Fruit fly (Drosophila melanogaster) whole organism, wandering third instar larva: Measurements from ENCODE around the gene CG14434.

Source experiments
- Abd-B ChIP-seq: fragments of >200 bp; optimal IDR thresholded peaks from 2 replicates; lab custom pipeline; 2017; ENCODE audit warnings: missing biosample characterization, missing genetic modification characterization
- CG32264 ChIP-seq: fragments of 200-800 bp; sonication (Bioruptor generic); optimal IDR thresholded peaks from 2 replicates; lab custom pipeline; 2016; ENCODE audit warnings: missing biosample characterization, missing genetic modification characterization
- CG9705 ChIP-seq: fragments of 200-800 bp; sonication (Bioruptor generic); optimal IDR thresholded peaks from 2 replicates; lab custom pipeline; 2018; ENCODE audit warnings: missing biosample characterization, mild to moderate bottlenecking, missing genetic modification characterization
- CrebA ChIP-seq: fragments of 200-800 bp; sonication (Bioruptor generic); optimal IDR thresholded peaks from 2 replicates; lab custom pipeline; 2016; ENCODE audit warnings: missing biosample characterization, mild to moderate bottlenecking, missing genetic modification characterization, borderline replicate concordance
- Dfd ChIP-seq: fragments of >200 bp; optimal IDR thresholded peaks from 2 replicates; lab custom pipeline; 2017; ENCODE audit warnings: missing biosample characterization, missing genetic modification characterization
- Dif ChIP-seq: fragments of 200-275, 200-300 bp; sonication (Bioruptor generic); optimal IDR thresholded peaks from 2 replicates; lab custom pipeline; 2018; ENCODE audit warnings: missing biosample characterization, missing genetic modification characterization; ENCODE audit not compliant: partially characterized antibody
- GATAd ChIP-seq: sonication (Bioruptor generic); optimal IDR thresholded peaks from 2 replicates; lab custom pipeline; 2016; ENCODE audit warnings: missing biosample characterization, missing genetic modification characterization
- HLH106 ChIP-seq: fragments of 200-800 bp; optimal IDR thresholded peaks from 3 replicates; lab custom pipeline; 2019; ENCODE audit warnings: missing biosample characterization, mild to moderate bottlenecking, missing genetic modification characterization, moderate library complexity
- Hnf4 ChIP-seq: fragments of 200-800 bp; sonication (Bioruptor generic); optimal IDR thresholded peaks from 2 replicates; lab custom pipeline; 2016; ENCODE audit warnings: missing biosample characterization, mild to moderate bottlenecking, missing genetic modification characterization
- Hr78 ChIP-seq: fragments of >200 bp; optimal IDR thresholded peaks from 2 replicates; lab custom pipeline; 2017; ENCODE audit warnings: missing biosample characterization, missing genetic modification characterization
- Hr83 ChIP-seq: fragments of 200-300 bp; sonication (Bioruptor generic); optimal IDR thresholded peaks from 2 replicates; lab custom pipeline; 2016; ENCODE audit warnings: missing biosample characterization, mild to moderate bottlenecking, missing genetic modification characterization, moderate library complexity; ENCODE audit not compliant: poor library complexity, severe bottlenecking
- Jra ChIP-seq: sonication (Bioruptor generic); optimal IDR thresholded peaks from 2 replicates; lab custom pipeline; 2016; ENCODE audit warnings: missing biosample characterization, missing genetic modification characterization
- Myc ChIP-seq: fragments of >200 bp; optimal IDR thresholded peaks from 2 replicates; lab custom pipeline; 2017
- N ChIP-seq: fragments of >200 bp; optimal IDR thresholded peaks from 2 replicates; lab custom pipeline; 2018; ENCODE audit warnings: missing biosample characterization, missing external identifiers, missing genetic modification characterization
- OdsH ChIP-seq: fragments of 200-800 bp; sonication (Bioruptor generic); optimal IDR thresholded peaks from 2 replicates; lab custom pipeline; 2016; ENCODE audit warnings: missing biosample characterization, mild to moderate bottlenecking, missing genetic modification characterization
- Sp1 ChIP-seq: fragments of 200-800 bp; sonication (Bioruptor generic); optimal IDR thresholded peaks from 3 replicates; lab custom pipeline; 2019; ENCODE audit warnings: missing biosample characterization, mild to moderate bottlenecking, missing genetic modification characterization, moderate library complexity
- Vsx2 ChIP-seq: fragments of 200-300, 225-300 bp; sonication (Bioruptor generic); optimal IDR thresholded peaks from 2 replicates; lab custom pipeline; 2018; ENCODE audit warnings: missing biosample characterization, missing genetic modification characterization; ENCODE audit not compliant: partially characterized antibody
- br ChIP-seq: fragments of 200-800 bp; sonication (Bioruptor generic); optimal IDR thresholded peaks from 2 replicates; lab custom pipeline; 2016; ENCODE audit warnings: missing biosample characterization, missing genetic modification characterization
- brk ChIP-seq: fragments of 200-800 bp; sonication (Bioruptor generic); optimal IDR thresholded peaks from 2 replicates; lab custom pipeline; 2016; ENCODE audit warnings: missing biosample characterization, mild to moderate bottlenecking, missing genetic modification characterization
- dl ChIP-seq, 2 experiments: fragments of 175-275, 200-275 bp in 1 of 2; fragments of 200-275 bp in 1 of 2; sonication (Bioruptor generic); optimal IDR thresholded peaks; lab custom pipeline; 2018; ENCODE audit warnings: mild to moderate bottlenecking in 2 of 2, missing biosample characterization in 2 of 2, missing genetic modification characterization in 2 of 2, moderate library complexity in 2 of 2; ENCODE audit not compliant: partially characterized antibody in 2 of 2, insufficient read depth in 1 of 2
- dmrt93B ChIP-seq: fragments of 200-800 bp; sonication (Bioruptor generic); optimal IDR thresholded peaks from 2 replicates; lab custom pipeline; 2018; ENCODE audit warnings: missing biosample characterization, mild to moderate bottlenecking, missing genetic modification characterization
- dsf ChIP-seq: sonication (Bioruptor generic); optimal IDR thresholded peaks from 2 replicates; lab custom pipeline; 2016; ENCODE audit warnings: missing biosample characterization, missing genetic modification characterization, borderline replicate concordance
- ey ChIP-seq: fragments of 200-800 bp; sonication (Bioruptor generic); optimal IDR thresholded peaks from 2 replicates; lab custom pipeline; 2016; ENCODE audit warnings: missing biosample characterization, missing genetic modification characterization
- foxo ChIP-seq, 2 experiments: fragments of 200-800 bp; sonication (Bioruptor generic); optimal IDR thresholded peaks; 2 replicates in 1 of 2; 3 replicates in 1 of 2; lab custom pipeline; 2016 to 2017; ENCODE audit warnings: missing biosample characterization in 2 of 2, missing genetic modification characterization in 2 of 2
- h ChIP-seq: fragments of 200-800 bp; sonication (Bioruptor generic); optimal IDR thresholded peaks from 3 replicates; lab custom pipeline; 2016; ENCODE audit warnings: missing biosample characterization, mild to moderate bottlenecking, missing genetic modification characterization
- jim ChIP-seq: fragments of 175-275, 200-325 bp; sonication (Bioruptor generic); optimal IDR thresholded peaks from 2 replicates; lab custom pipeline; 2016; ENCODE audit warnings: missing biosample characterization, mild to moderate bottlenecking, missing genetic modification characterization
- lola ChIP-seq: fragments of >200 bp; optimal IDR thresholded peaks from 2 replicates; lab custom pipeline; 2017; ENCODE audit warnings: missing biosample characterization, missing genetic modification characterization
- pan ChIP-seq: fragments of >200 bp; optimal IDR thresholded peaks from 2 replicates; lab custom pipeline; 2017
- rgr ChIP-seq: fragments of 200-800 bp; sonication (Bioruptor generic); optimal IDR thresholded peaks from 3 replicates; lab custom pipeline; 2016; ENCODE audit warnings: missing biosample characterization, mild to moderate bottlenecking, missing genetic modification characterization
- sage ChIP-seq: fragments of 200-800 bp; sonication (Bioruptor generic); optimal IDR thresholded peaks from 2 replicates; lab custom pipeline; 2016; ENCODE audit warnings: missing biosample characterization, mild to moderate bottlenecking, missing genetic modification characterization
- sv ChIP-seq: fragments of 200-800 bp; sonication (Bioruptor generic); optimal IDR thresholded peaks from 3 replicates; lab custom pipeline; 2016; ENCODE audit warnings: missing biosample characterization, missing genetic modification characterization
- tai ChIP-seq: sonication (Bioruptor generic); optimal IDR thresholded peaks from 2 replicates; lab custom pipeline; 2016; ENCODE audit warnings: missing biosample characterization, missing genetic modification characterization
- usp ChIP-seq: fragments of >200 bp; optimal IDR thresholded peaks from 2 replicates; lab custom pipeline; 2017; ENCODE audit warnings: missing biosample characterization, missing genetic modification characterization
- woc ChIP-seq: sonication (Bioruptor generic); optimal IDR thresholded peaks from 2 replicates; lab custom pipeline; 2016; ENCODE audit warnings: missing biosample characterization, mild to moderate bottlenecking, missing genetic modification characterization

The CG14434 gene

dm6 chrX:6832584-6832983 lies 34.4 kb downstream of the CG14434 start, which contains the start of gene mAChR-C:
mAChR-C (minus strand) TSS chrX:6832684.
- TF ChIP-seq lola (GFP tag; lab: Kevin White, UChicago) = no peak
- TF ChIP-seq CG9705 (GFP tag; lab: Kevin White, UChicago) = no peak
- no peak for TF ChIP-seq Dfd (GFP tag; lab: Kevin White, UChicago)
- no peak for TF ChIP-seq dl (GFP tag; optimal IDR thresholded peaks at IDR 0.05; lab: Kevin White, UChicago; ENCODE audit: insufficient read depth in 1 of 2, partially characterized antibody in 2 of 2)
- no peak for TF ChIP-seq brk
- TF ChIP-seq tai (GFP tag; lab: Kevin White, UChicago) = no peak
- TF ChIP-seq Hr83 = no peak
- no peak for TF ChIP-seq h (GFP tag; lab: Kevin White, UChicago)
- no peak for TF ChIP-seq Hnf4 (GFP tag; lab: Kevin White, UChicago)
- TF ChIP-seq br (GFP tag; lab: Kevin White, UChicago) = no peak
- TF ChIP-seq CG32264 (GFP tag; lab: Kevin White, UChicago) = no peak
- no peak for TF ChIP-seq ey
- TF ChIP-seq rgr (GFP tag; lab: Kevin White, UChicago) = no peak
- no peak for TF ChIP-seq Abd-B (GFP tag; lab: Kevin White, UChicago)
- no peak for TF ChIP-seq Myc
- TF ChIP-seq N (GFP tag; lab: Kevin White, UChicago) = no peak
- TF ChIP-seq pan = no peak
- no peak for TF ChIP-seq jim (GFP tag; lab: Kevin White, UChicago)

- TF ChIP-seq OdsH (GFP tag; lab: Kevin White, UChicago) = no peak
- TF ChIP-seq lola (GFP tag; lab: Kevin White, UChicago) = no peak
- TF ChIP-seq Abd-B (GFP tag; lab: Kevin White, UChicago) = no peak
- TF ChIP-seq woc = no peak
- TF ChIP-seq Myc = peak; percentile 93
Observed at dm6 chrX:6824203-6824602, 42.8 kb downstream of the CG14434 start, which contains the start of gene nonC. nonC (plus strand) TSS chrX:6824496.

DNA sequence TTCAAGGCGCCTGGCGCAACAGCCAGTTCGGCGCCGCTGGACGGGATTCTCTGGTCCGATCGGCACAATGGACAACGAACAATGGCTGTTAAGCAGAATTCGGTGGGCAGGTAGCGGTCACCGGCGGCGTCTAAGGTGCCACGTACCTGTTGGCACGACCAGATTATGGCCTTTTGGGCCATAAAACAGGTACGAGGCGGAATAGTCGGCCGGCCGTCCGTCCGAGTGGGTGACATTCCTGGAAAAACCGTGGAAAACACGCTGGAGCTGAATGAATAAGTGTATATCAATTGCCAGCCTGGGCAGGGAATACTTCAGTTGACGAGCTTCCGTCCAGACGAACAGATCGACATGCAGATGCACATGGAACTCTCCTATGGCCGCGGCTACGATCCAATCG lies 44.1 kb downstream of the CG14434 start, which contains the start of gene Atx-1:
Gene Atx-1, plus strand, starts transcription at position 301 of the 400 bp plus-strand sequence.
- no peak for TF ChIP-seq GATAd
- no peak for TF ChIP-seq Dif (GFP tag; lab: Kevin White, UChicago)
- no peak for TF ChIP-seq dl (GFP tag; optimal IDR thresholded peaks at IDR 0.05; lab: Kevin White, UChicago; ENCODE audit: insufficient read depth in 1 of 2, partially characterized antibody in 2 of 2)
- no peak for TF ChIP-seq Vsx2 (GFP tag; lab: Kevin White, UChicago)
- TF ChIP-seq Jra (GFP tag; lab: Kevin White, UChicago) = no peak
- TF ChIP-seq h (GFP tag; lab: Kevin White, UChicago) = no peak
- TF ChIP-seq N (GFP tag; lab: Kevin White, UChicago) = no peak
- TF ChIP-seq dsf (GFP tag; lab: Kevin White, UChicago) = no peak
- TF ChIP-seq Dfd (GFP tag; lab: Kevin White, UChicago) = no peak
- no peak for TF ChIP-seq sv (GFP tag; lab: Kevin White, UChicago)
- no peak for TF ChIP-seq HLH106 (tag; lab: Kevin White, UChicago)
- no peak for TF ChIP-seq brk
- TF ChIP-seq OdsH (GFP tag; lab: Kevin White, UChicago) = no peak
- no peak for TF ChIP-seq Sp1 (GFP tag; lab: Kevin White, UChicago)
- TF ChIP-seq Myc = no peak
- TF ChIP-seq usp (GFP tag; lab: Kevin White, UChicago) = no peak
- no peak for TF ChIP-seq foxo (GFP tag; optimal IDR thresholded peaks at IDR 0.05; lab: Kevin White, UChicago)

DNA sequence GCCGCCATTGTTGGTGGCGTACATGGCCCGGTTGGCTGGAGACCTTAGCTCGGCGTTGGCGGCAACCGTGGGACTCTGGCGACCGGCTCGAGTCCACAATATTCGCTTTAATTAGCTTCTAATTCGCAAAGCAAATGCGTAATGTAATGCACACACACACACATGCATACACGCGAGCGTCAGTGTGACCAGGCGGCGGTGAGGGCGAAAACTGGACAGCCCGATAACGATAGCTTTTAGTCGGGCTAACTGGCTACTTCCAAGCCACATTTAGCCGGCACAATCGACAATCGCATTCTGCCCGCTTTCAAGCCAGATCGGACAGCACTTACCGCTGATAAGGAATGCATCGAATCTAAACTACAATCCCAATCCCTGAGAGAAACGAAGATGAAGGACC lies 46.3 kb downstream of the CG14434 start, which contains the start of the genes Nf-YC and xit:
Gene Nf-YC, minus strand, starts transcription at position 217 of the 400 bp plus-strand sequence.
Gene xit, plus strand, starts transcription at position 314 of the 400 bp plus-strand sequence.
- TF ChIP-seq Jra (GFP tag; lab: Kevin White, UChicago) (no peak), HLH106 (tag; lab: Kevin White, UChicago) (peak; percentile 19), rgr (GFP tag; lab: Kevin White, UChicago) (no peak), tai (GFP tag; lab: Kevin White, UChicago) (no peak), Vsx2 (GFP tag; lab: Kevin White, UChicago) (peak; percentile 97), Abd-B (GFP tag; lab: Kevin White, UChicago) (no peak), h (GFP tag; lab: Kevin White, UChicago) (no peak), usp (GFP tag; lab: Kevin White, UChicago) (no peak), Myc (peak; percentile 96)

dm6 chrX:6813678-6814077 lies 53.3 kb downstream of the CG14434 start, which contains the start of gene iav:
iav (plus strand) TSS chrX:6813978.
- TF ChIP-seq CrebA (GFP tag; lab: Kevin White, UChicago) (no peak), dsf (GFP tag; lab: Kevin White, UChicago) (no peak), Jra (GFP tag; lab: Kevin White, UChicago) (no peak), GATAd (no peak), pan (no peak), N (GFP tag; lab: Kevin White, UChicago) (no peak), jim (GFP tag; lab: Kevin White, UChicago) (no peak), sage (no peak), OdsH (GFP tag; lab: Kevin White, UChicago) (no peak), tai (GFP tag; lab: Kevin White, UChicago) (no peak), br (GFP tag; lab: Kevin White, UChicago) (no peak), dmrt93B (no peak), lola (GFP tag; lab: Kevin White, UChicago) (no peak), Hr78 (GFP tag; lab: Kevin White, UChicago) (no peak), foxo (GFP tag; optimal IDR thresholded peaks at IDR 0.05; lab: Kevin White, UChicago) (no peak), Myc (no peak), Dif (GFP tag; lab: Kevin White, UChicago) (no peak)
